Worm (Caenorhabditis elegans): Measurements from ENCODE around the gene Y57G11C.51.

Gene Y57G11C.51

ce11 chrIV:14793900-14794624 is 19.7 kb upstream of the Y57G11C.51 start (continued):
- no peak for TF ChIP-seq B0261.1 (tag; optimal IDR thresholded peaks at IDR 0.05)
- TF ChIP-seq tbp1 (GFP tag; optimal IDR thresholded peaks at IDR 0.05), result no peak
- no peak for TF ChIP-seq ztf-6 (GFP tag; IDR thresholded peaks at IDR 0.05)
- TF ChIP-seq T07F8.4 (tag; optimal IDR thresholded peaks at IDR 0.05), result no peak

- TF ChIP-seq attf-6 (GFP tag; IDR thresholded peaks at IDR 0.05) (peak; percentile 65; the same call in 1 of the 2 replicates), ZK185.1 (tag; optimal IDR thresholded peaks at IDR 0.05; ENCODE audit: poor library complexity, severe bottlenecking) (no peak), F57A8.1 (GFP tag; optimal IDR thresholded peaks at IDR 0.05) (no peak), mes-4 (tag; optimal IDR thresholded peaks at IDR 0.05) (no peak), egrh-3 (GFP tag; IDR thresholded peaks at IDR 0.05) (no peak), lin-40 (tag; optimal IDR thresholded peaks at IDR 0.05) (no peak), egl-18 (GFP tag; IDR thresholded peaks at IDR 0.05) (no peak), Y53G8AR.9 (GFP tag; conservative IDR thresholded peaks at IDR 0.05) (no peak), attf-5 (GFP tag; optimal IDR thresholded peaks at IDR 0.05) (no peak), fkh-3 (tag; optimal IDR thresholded peaks at IDR 0.05) (no peak), ztf-26 (tag; optimal IDR thresholded peaks at IDR 0.05) (no peak), C06A6.2 (GFP tag; conservative IDR thresholded peaks at IDR 0.05) (no peak), ceh-27 (GFP tag; optimal IDR thresholded peaks at IDR 0.05) (no peak), snpc-4 (GFP tag; optimal IDR thresholded peaks at IDR 0.05) (no peak), snpc-4 (tag; optimal IDR thresholded peaks at IDR 0.05) (peak in 1 of 4 experiments; percentile 72), F39B2.1 (GFP tag; IDR thresholded peaks at IDR 0.05) (no peak), F23B12.7 (tag; optimal IDR thresholded peaks at IDR 0.05; ENCODE audit: insufficient read depth) (no peak), athp-1 (tag; optimal IDR thresholded peaks at IDR 0.05) (no peak), madf-3 (GFP tag; IDR thresholded peaks at IDR 0.05) (no peak), F33H1.4 (GFP tag; IDR thresholded peaks at IDR 0.05) (no peak), bed-1 (GFP tag; IDR thresholded peaks at IDR 0.05) (no peak), madf-6 (GFP tag; IDR thresholded peaks at IDR 0.05) (peak; percentile 36; the same call in 1 of the 2 replicates), efl-1 (GFP tag; optimal IDR thresholded peaks at IDR 0.05) (peak; percentile 43), ztf-3 (GFP tag; optimal IDR thresholded peaks at IDR 0.05) (no peak), hlh-12 (tag; optimal IDR thresholded peaks at IDR 0.05) (no peak), akir-1 (GFP tag; optimal IDR thresholded peaks at IDR 0.05) (no peak), aptf-3 (GFP tag; IDR thresholded peaks at IDR 0.05) (no peak), ztf-18 (tag; optimal IDR thresholded peaks at IDR 0.05) (peak; percentile 13), dpl-1 (GFP tag; optimal IDR thresholded peaks at IDR 0.05) (peak; percentile 20), gei-17 (GFP tag; optimal IDR thresholded peaks at IDR 0.05) (no peak), hmg-1.2 (GFP tag; IDR thresholded peaks at IDR 0.05) (no peak), sea-2 (GFP tag; IDR thresholded peaks at IDR 0.05) (no peak), F22D6.2 (tag; optimal IDR thresholded peaks at IDR 0.05) (no peak), lsl-1 (GFP tag; optimal IDR thresholded peaks at IDR 0.05) (no peak), nhr-80 (tag; optimal IDR thresholded peaks at IDR 0.05) (no peak), madf-10 (tag; optimal IDR thresholded peaks at IDR 0.05) (no peak), Y79H2A.3 (GFP tag; conservative IDR thresholded peaks at IDR 0.05) (no peak), snpc-1.3 (tag; optimal IDR thresholded peaks at IDR 0.05; ENCODE audit: insufficient read depth) (peak; percentile 4), ceh-79 (tag; optimal IDR thresholded peaks at IDR 0.05) (no peak), nhr-90 (tag; optimal IDR thresholded peaks at IDR 0.05) (no peak), zfh-2 (GFP tag; conservative IDR thresholded peaks at IDR 0.05) (no peak), rec-8 (tag; optimal IDR thresholded peaks at IDR 0.05) (no peak)
Measured at ce11 chrIV:14792602-14793232, 18.4 kb upstream of the Y57G11C.51 start, which contains the start of gene gdi-1. TSS of gene gdi-1 (minus strand) at chrIV:14792887.

All from whole organism, young adult.